Fruit fly (Drosophila melanogaster): ENCODE measurements around the gene CG14693.

dm6 chr3R:10792604-10793003 is 22.2 kb downstream of the CG14693 start, which contains the start of gene CG14687:
- TF ChIP-seq run (tag; optimal IDR thresholded peaks at IDR 0.05) = no peak
- TF ChIP-seq zf30C (GFP tag; optimal IDR thresholded peaks at IDR 0.05) = no peak
- TF ChIP-seq da (GFP tag; optimal IDR thresholded peaks at IDR 0.05) = no peak
- TF ChIP-seq CG2129 (GFP tag; IDR thresholded peaks at IDR 0.05; ENCODE audit: partially characterized antibody) = no peak
